Comparison of ENCODE assay signal across 4 worm cellular contexts in genomic region chrIV:13555508-13555907, ce11.
TF ChIP-seq lines count a peak whose summit lies in the region.

No protein-coding gene starts in this region.

TF ChIP-seq in whole organism, L1 larva, 84 proteins besides CTCF, POLR2A, EP300 and RAD21:
- TF ChIP-seq lin-14 (GFP tag; optimal IDR thresholded peaks at IDR 0.05; lab: Kevin White, UChicago) (peak; percentile 58), hpl-2 (GFP tag; optimal IDR thresholded peaks at IDR 0.05; lab: Kevin White, UChicago) (no peak)
TF ChIP-seq in whole organism, L1 larva: peak in this region for 1.

TF ChIP-seq in whole organism, L4 larva, 104 proteins besides CTCF, POLR2A, EP300 and RAD21:
- TF ChIP-seq fkh-10 (GFP tag; optimal IDR thresholded peaks at IDR 0.05; lab: Kevin White, UChicago) (peak; percentile 17), aly-2 (tag; optimal IDR thresholded peaks at IDR 0.05; lab: Kevin White, UChicago) (no peak)

TF ChIP-seq in whole organism, late embryonic, 69 proteins besides CTCF, POLR2A, EP300 and RAD21:
- TF ChIP-seq unc-42 (tag; optimal IDR thresholded peaks at IDR 0.05; lab: Kevin White, UChicago) (peak; percentile 68), ceh-48 (tag; optimal IDR thresholded peaks at IDR 0.05; lab: Kevin White, UChicago) (no peak), syd-9 (tag; optimal IDR thresholded peaks at IDR 0.05; lab: Kevin White, UChicago) (no peak)

TF ChIP-seq in whole organism, mixed stage, embryonic, 35 proteins besides CTCF, POLR2A, EP300 and RAD21:
- TF ChIP-seq ces-1 (GFP tag; optimal IDR thresholded peaks at IDR 0.05; lab: Kevin White, UChicago) (peak; percentile 64), ceh-39 (tag; optimal IDR thresholded peaks at IDR 0.05; lab: Kevin White, UChicago) (no peak), pha-4 (tag; optimal IDR thresholded peaks at IDR 0.05; lab: Kevin White, UChicago) (no peak)

Comparison
In these comparisons a context has a peak if more than half of its experiments do, and no peak if none do; other contexts are left out.
1. Of the 29 proteins assayed by ChIP-seq in both whole organism, L4 larva and whole organism, L1 larva: peak only in whole organism, L4 larva: fkh-10; only in whole organism, L1 larva: none; in both: none; in neither: 28.